Fruit fly (Drosophila melanogaster) whole organism, embryonic: ENCODE data around the gene CG8560.

Experiments used
- Aef1 ChIP-seq: fragments of 200-800 bp; sonication (Bioruptor generic); IDR thresholded peaks from 3 replicates; pipeline ENCODE4 v1.3.6; 2022; ENCODE audit warnings: missing biosample characterization, missing genetic modification characterization
- Atf6 ChIP-seq: fragments of 200-800 bp; sonication (Bioruptor generic); IDR thresholded peaks from 2 replicates; pipeline ENCODE4 v1.3.6; 2022; ENCODE audit warnings: missing biosample characterization, missing genetic modification characterization
- BEAF-32 ChIP-seq: fragments of 200-800 bp; sonication (Bioruptor generic); optimal IDR thresholded peaks from 3 replicates; lab custom pipeline; 2017; ENCODE audit warnings: missing biosample characterization, missing genetic modification characterization, mild to moderate bottlenecking, moderate library complexity, missing genetic modification reagents
- CG10147 ChIP-seq: fragments of 200-800 bp; sonication (Bioruptor generic); optimal IDR thresholded peaks from 2 replicates; lab custom pipeline; 2019; ENCODE audit warnings: missing biosample characterization, mild to moderate bottlenecking, missing genetic modification characterization, moderate library complexity
- CG10321 ChIP-seq: fragments of 200-800 bp; sonication (Bioruptor generic); IDR thresholded peaks from 2 replicates; pipeline ENCODE4 v1.3.6; 2022; ENCODE audit warnings: missing biosample characterization, missing genetic modification characterization
- CG10565 ChIP-seq: fragments of 200-800 bp; sonication (Bioruptor generic); optimal IDR thresholded peaks from 3 replicates; lab custom pipeline; 2016; ENCODE audit warnings: missing biosample characterization, mild to moderate bottlenecking, missing genetic modification characterization
- CG11456 ChIP-seq: fragments of 200-800 bp; sonication (Bioruptor generic); IDR thresholded peaks from 3 replicates; pipeline ENCODE4 v1.3.6; 2022; ENCODE audit warnings: missing biosample characterization, missing genetic modification characterization
- CG12071 ChIP-seq: fragments of 200-800 bp; sonication (Bioruptor generic); optimal IDR thresholded peaks from 3 replicates; lab custom pipeline; 2018; ENCODE audit warnings: missing biosample characterization, mild to moderate bottlenecking, missing genetic modification characterization
- CG12391 ChIP-seq: fragments of 200-800 bp; sonication (Bioruptor generic); optimal IDR thresholded peaks from 3 replicates; lab custom pipeline; 2018; ENCODE audit warnings: missing biosample characterization, mild to moderate bottlenecking, missing genetic modification characterization, moderate library complexity
- CG12769 ChIP-seq: fragments of 200-800 bp; sonication (Bioruptor generic); optimal IDR thresholded peaks from 2 replicates; lab custom pipeline; 2019; ENCODE audit warnings: missing biosample characterization, mild to moderate bottlenecking, missing genetic modification characterization, moderate library complexity
- CG13296 ChIP-seq: fragments of 200-800 bp; sonication (Bioruptor generic); optimal IDR thresholded peaks from 3 replicates; lab custom pipeline; 2018; ENCODE audit warnings: missing biosample characterization, mild to moderate bottlenecking, missing genetic modification characterization
- CG14441 ChIP-seq: fragments of 200-800 bp; sonication (Bioruptor generic); IDR thresholded peaks from 2 replicates; pipeline ENCODE4 v1.3.6; 2022; ENCODE audit warnings: missing biosample characterization, missing genetic modification characterization
- CG18619 ChIP-seq: fragments of 200-800 bp; sonication (Bioruptor generic); optimal IDR thresholded peaks from 3 replicates; lab custom pipeline; 2017; ENCODE audit warnings: missing biosample characterization, mild to moderate bottlenecking, missing genetic modification characterization
- CG2129 ChIP-seq: fragments of 200-800 bp; sonication (Bioruptor generic); IDR thresholded peaks from 2 replicates; pipeline ENCODE4 v1.3.6; 2022; ENCODE audit warnings: missing biosample characterization, missing genetic modification characterization; ENCODE audit not compliant: partially characterized antibody
- CG2199 ChIP-seq: fragments of 200-800 bp; sonication (Bioruptor generic); IDR thresholded peaks from 3 replicates; pipeline ENCODE4 v1.3.6; 2022; ENCODE audit warnings: missing biosample characterization, missing genetic modification characterization
- CG3065 ChIP-seq: fragments of 200-800 bp; sonication (Bioruptor generic); optimal IDR thresholded peaks from 2 replicates; lab custom pipeline; 2016; ENCODE audit warnings: missing biosample characterization, missing genetic modification characterization
- CG31224 ChIP-seq: fragments of 200-800 bp; sonication (Bioruptor generic); IDR thresholded peaks from 2 replicates; pipeline ENCODE4 v1.3.6; 2022; ENCODE audit warnings: missing biosample characterization, missing genetic modification characterization
- CG34224 ChIP-seq: fragments of 200-800 bp; sonication (Bioruptor generic); IDR thresholded peaks from 3 replicates; pipeline ENCODE4 v1.3.6; 2022; ENCODE audit warnings: missing biosample characterization, missing genetic modification characterization; ENCODE audit not compliant: partially characterized antibody
- CG3838 ChIP-seq: fragments of 200-800 bp; sonication (Bioruptor generic); optimal IDR thresholded peaks from 3 replicates; lab custom pipeline; 2016; ENCODE audit warnings: missing biosample characterization, missing genetic modification characterization
- CG43689 ChIP-seq: fragments of 200-800 bp; sonication (Bioruptor generic); IDR thresholded peaks from 2 replicates; pipeline ENCODE4 v1.3.6; 2022; ENCODE audit warnings: missing biosample characterization, missing genetic modification characterization
- CG4404 ChIP-seq: fragments of 200-800 bp; sonication (Bioruptor generic); IDR thresholded peaks from 2 replicates; pipeline ENCODE4 v1.3.6; 2022; ENCODE audit warnings: missing biosample characterization, missing genetic modification characterization
- CG4617 ChIP-seq: fragments of 200-800 bp; sonication (Bioruptor generic); optimal IDR thresholded peaks from 3 replicates; lab custom pipeline; 2016; ENCODE audit warnings: missing biosample characterization, missing genetic modification characterization, borderline replicate concordance
- CG6765 ChIP-seq: fragments of 200-800 bp; sonication (Bioruptor generic); optimal IDR thresholded peaks from 3 replicates; lab custom pipeline; 2017; ENCODE audit warnings: missing biosample characterization, mild to moderate bottlenecking, missing genetic modification characterization
- CG8765 ChIP-seq: fragments of 200-800 bp; sonication (Bioruptor generic); IDR thresholded peaks from 2 replicates; pipeline ENCODE4 v1.3.6; 2022; ENCODE audit warnings: missing biosample characterization, missing genetic modification characterization
- Chrac-16 ChIP-seq: fragments of 200-800 bp; sonication (Bioruptor generic); optimal IDR thresholded peaks from 3 replicates; lab custom pipeline; 2016; ENCODE audit warnings: missing biosample characterization, missing genetic modification characterization
- Dll ChIP-seq: fragments of 200-800 bp; sonication (Bioruptor generic); IDR thresholded peaks from 4 replicates; pipeline ENCODE4 v1.3.6; 2022; ENCODE audit warnings: missing biosample characterization, missing genetic modification characterization; ENCODE audit not compliant: partially characterized antibody
- Lim3 ChIP-seq: fragments of 200-800 bp; sonication (Bioruptor generic); IDR thresholded peaks from 2 replicates; pipeline ENCODE4 v1.3.6; 2022; ENCODE audit warnings: missing biosample characterization, missing genetic modification characterization
- MESR4 ChIP-seq: fragments of 200-800 bp; sonication (Bioruptor generic); optimal IDR thresholded peaks from 2 replicates; lab custom pipeline; 2018; ENCODE audit warnings: missing biosample characterization, mild to moderate bottlenecking, missing genetic modification characterization, moderate library complexity
- Med ChIP-seq: fragments of 200-800 bp; sonication (Bioruptor generic); peaks from one replicate; lab custom pipeline; 2016; ENCODE audit warnings: missing biosample characterization, missing genetic modification characterization, mild to moderate bottlenecking, inconsistent platforms, moderate library complexity
- Meics ChIP-seq: fragments of 200-800 bp; sonication (Bioruptor generic); optimal IDR thresholded peaks from 2 replicates; lab custom pipeline; 2017; ENCODE audit warnings: missing biosample characterization, mild to moderate bottlenecking, missing genetic modification characterization
- NfI ChIP-seq: fragments of 200-800 bp; sonication (Bioruptor generic); optimal IDR thresholded peaks from 3 replicates; lab custom pipeline; 2018; ENCODE audit warnings: missing biosample characterization, mild to moderate bottlenecking, missing genetic modification characterization, moderate library complexity
- Poxn ChIP-seq: fragments of 200-800 bp; sonication (Bioruptor generic); IDR thresholded peaks from 2 replicates; pipeline ENCODE4 v1.3.6; 2022; ENCODE audit warnings: missing biosample characterization, missing genetic modification characterization
- Ravus ChIP-seq: fragments of 200-800 bp; sonication (Bioruptor generic); IDR thresholded peaks from 2 replicates; pipeline ENCODE4 v1.3.6; 2022; ENCODE audit warnings: missing biosample characterization, missing genetic modification characterization
- bsh ChIP-seq, 2 experiments: fragments of 200-800 bp; sonication (Bioruptor generic); optimal IDR thresholded peaks; 2 replicates each; lab custom pipeline; 2017 to 2018; ENCODE audit warnings: mild to moderate bottlenecking in 2 of 2, missing biosample characterization in 2 of 2, missing genetic modification characterization in 2 of 2, moderate library complexity in 1 of 2
- chn ChIP-seq: fragments of 200-800 bp; sonication (Bioruptor generic); optimal IDR thresholded peaks from 2 replicates; lab custom pipeline; 2016; ENCODE audit warnings: missing biosample characterization, missing genetic modification characterization
- cwo ChIP-seq: fragments of 200-800 bp; sonication (Bioruptor generic); optimal IDR thresholded peaks from 3 replicates; lab custom pipeline; 2017; ENCODE audit warnings: missing biosample characterization, missing genetic modification characterization, mild to moderate bottlenecking, moderate library complexity, missing genetic modification reagents
- emc ChIP-seq: fragments of 200-800 bp; sonication (Bioruptor generic); optimal IDR thresholded peaks from 2 replicates; lab custom pipeline; 2016; ENCODE audit warnings: missing biosample characterization, missing genetic modification characterization
- ems ChIP-seq: fragments of 200-800 bp; sonication (Bioruptor generic); optimal IDR thresholded peaks from 3 replicates; lab custom pipeline; 2016; ENCODE audit warnings: missing biosample characterization, missing genetic modification characterization
- ewg ChIP-seq: fragments of 200-800 bp; sonication (Bioruptor generic); optimal IDR thresholded peaks from 3 replicates; lab custom pipeline; 2017; ENCODE audit warnings: mild to moderate bottlenecking, missing biosample characterization, missing genetic modification reagents, missing genetic modification characterization
- fru ChIP-seq: fragments of >200 bp; optimal IDR thresholded peaks from 2 replicates; lab custom pipeline; 2017
- fu2 ChIP-seq: fragments of 200-800 bp; sonication (Bioruptor generic); optimal IDR thresholded peaks from 2 replicates; lab custom pipeline; 2016; ENCODE audit warnings: missing biosample characterization, missing genetic modification characterization
- knrl ChIP-seq: fragments of 200-800 bp; sonication (Bioruptor generic); IDR thresholded peaks from 3 replicates; pipeline ENCODE4 v1.3.6; 2022; ENCODE audit warnings: missing biosample characterization, missing genetic modification characterization; ENCODE audit not compliant: partially characterized antibody
- lilli ChIP-seq: fragments of 200-800 bp; sonication (Bioruptor generic); optimal IDR thresholded peaks from 3 replicates; lab custom pipeline; 2016; ENCODE audit warnings: missing biosample characterization, missing genetic modification characterization
- nau ChIP-seq: fragments of 200-800 bp; sonication (Bioruptor generic); optimal IDR thresholded peaks from 3 replicates; lab custom pipeline; 2017; ENCODE audit warnings: missing biosample characterization, mild to moderate bottlenecking, missing genetic modification characterization, missing genetic modification reagents
- nom ChIP-seq: fragments of 200-800 bp; sonication (Bioruptor generic); optimal IDR thresholded peaks from 2 replicates; lab custom pipeline; 2017; ENCODE audit warnings: missing biosample characterization, missing genetic modification characterization, mild to moderate bottlenecking, moderate library complexity, missing genetic modification reagents
- oc ChIP-seq: fragments of 200-800 bp; sonication (Bioruptor generic); optimal IDR thresholded peaks from 2 replicates; lab custom pipeline; 2018; ENCODE audit warnings: missing biosample characterization, mild to moderate bottlenecking, missing genetic modification characterization, moderate library complexity
- pzg ChIP-seq: fragments of 200-800 bp; sonication (Bioruptor generic); optimal IDR thresholded peaks from 3 replicates; lab custom pipeline; 2018; ENCODE audit warnings: missing biosample characterization, mild to moderate bottlenecking, missing genetic modification characterization, moderate library complexity
- ranshi ChIP-seq: fragments of 200-800 bp; sonication (Bioruptor generic); IDR thresholded peaks from 2 replicates; pipeline ENCODE4 v1.3.6; 2022; ENCODE audit warnings: missing biosample characterization, missing genetic modification characterization
- trh ChIP-seq: fragments of 200-800 bp; sonication (Bioruptor generic); optimal IDR thresholded peaks from 2 replicates; lab custom pipeline; 2016; ENCODE audit warnings: missing biosample characterization, missing genetic modification characterization

CG8560 gene

dm6 chr3L:7368934-7369333 is 35.0 kb downstream of the CG8560 start, which contains the start of gene Sh3beta (continued):
- peak; percentile 39 for TF ChIP-seq CG4617 (GFP tag; lab: Kevin White, UChicago)
- peak; percentile 2 for TF ChIP-seq pzg (GFP tag; lab: Kevin White, UChicago)
- TF ChIP-seq CG2199 (GFP tag; lab: Robert Waterston, UW) = no peak
- no peak for TF ChIP-seq CG3838 (GFP tag; lab: Kevin White, UChicago)
- TF ChIP-seq CG11456 (GFP tag; lab: Robert Waterston, UW) = no peak
- no peak for TF ChIP-seq Dll
- no peak for TF ChIP-seq knrl
- no peak for TF ChIP-seq lilli (GFP tag; lab: Kevin White, UChicago)
- TF ChIP-seq CG14441 = no peak
- TF ChIP-seq CG4404 (GFP tag; lab: Robert Waterston, UW) = no peak
- no peak for TF ChIP-seq CG43689
- TF ChIP-seq CG2129 (GFP tag; lab: Robert Waterston, UW) = no peak
- no peak for TF ChIP-seq Aef1 (GFP tag; lab: Robert Waterston, UW)
- no peak for TF ChIP-seq CG13296 (GFP tag; lab: Kevin White, UChicago)
- peak; percentile 71 for TF ChIP-seq CG3065 (GFP tag; lab: Kevin White, UChicago)
- no peak for TF ChIP-seq nau
- TF ChIP-seq CG34224 = no peak
- TF ChIP-seq emc = no peak
- no peak for TF ChIP-seq nom
- no peak for TF ChIP-seq Chrac-16 (GFP tag; lab: Kevin White, UChicago)
- no peak for TF ChIP-seq Atf6 (GFP tag; lab: Robert Waterston, UW)
- peak; percentile 38 for TF ChIP-seq Meics
- no peak for TF ChIP-seq ems
- TF ChIP-seq Med (GFP tag; lab: Kevin White, UChicago) = peak; percentile 76
- no peak for TF ChIP-seq cwo (GFP tag; lab: Kevin White, UChicago)
- TF ChIP-seq CG10321 (GFP tag; lab: Robert Waterston, UW) = peak; percentile 16; the same call in 1 of the 2 replicates
- TF ChIP-seq CG12391 (tag; lab: Kevin White, UChicago) = no peak
- TF ChIP-seq CG10565 (GFP tag; lab: Kevin White, UChicago) = no peak
- TF ChIP-seq fru (lab: Kevin White, UChicago) = no peak

- no peak for TF ChIP-seq fu2 (GFP tag; lab: Kevin White, UChicago)
- TF ChIP-seq ewg (GFP tag; lab: Kevin White, UChicago) = no peak
- TF ChIP-seq Ravus (GFP tag; lab: Robert Waterston, UW) = no peak
- TF ChIP-seq oc (tag; lab: Kevin White, UChicago) = no peak
- no peak for TF ChIP-seq Lim3 (GFP tag; lab: Robert Waterston, UW)
- no peak for TF ChIP-seq CG6765 (GFP tag; lab: Kevin White, UChicago)
- no peak for TF ChIP-seq trh
- TF ChIP-seq ranshi (GFP tag; lab: Robert Waterston, UW) = no peak
- TF ChIP-seq bsh (GFP tag; optimal IDR thresholded peaks at IDR 0.05; lab: Kevin White, UChicago) = peak in 1 of 2 experiments; percentile 37
- no peak for TF ChIP-seq CG13296 (GFP tag; lab: Kevin White, UChicago)
- TF ChIP-seq CG12769 (tag; lab: Kevin White, UChicago) = peak; percentile 48
- no peak for TF ChIP-seq CG12071 (GFP tag; lab: Kevin White, UChicago)
- peak; percentile 21 for TF ChIP-seq NfI (GFP tag; lab: Kevin White, UChicago)
- TF ChIP-seq BEAF-32 (GFP tag; lab: Kevin White, UChicago) = peak; percentile 0
- TF ChIP-seq CG18619 = peak; percentile 16
- TF ChIP-seq CG8765 (GFP tag; lab: Robert Waterston, UW) = no peak
- TF ChIP-seq CG31224 (GFP tag; lab: Robert Waterston, UW) = peak; percentile 33; the same call in 1 of the 2 replicates
- peak; percentile 1 for TF ChIP-seq MESR4
- no peak for TF ChIP-seq CG11456 (GFP tag; lab: Robert Waterston, UW)
- TF ChIP-seq chn = no peak
- TF ChIP-seq CG12391 (tag; lab: Kevin White, UChicago) = peak; percentile 9
- TF ChIP-seq Poxn (GFP tag; lab: Robert Waterston, UW) = no peak
- TF ChIP-seq CG10147 (GFP tag; lab: Kevin White, UChicago) = no peak
- 0 out of 3 replicates have a peak, but pooled peaks have one; percentile 67 for TF ChIP-seq CG2199 (GFP tag; lab: Robert Waterston, UW)
Measured at dm6 chr3L:7367798-7368678, 35.9 kb downstream of the CG8560 start.
